Fruit fly (Drosophila melanogaster) whole organism, embryonic: ENCODE measurements around the gene CG32079.

Source experiments
- Aef1 ChIP-seq: fragments of 200-800 bp; sonication (Bioruptor generic); IDR thresholded peaks from 3 replicates; pipeline ENCODE4 v1.3.6; 2022; ENCODE audit warnings: missing biosample characterization, missing genetic modification characterization
- Atf-2 ChIP-seq: fragments of 200-800 bp; sonication (Bioruptor generic); optimal IDR thresholded peaks from 2 replicates; lab custom pipeline; 2016; ENCODE audit warnings: missing biosample characterization, missing genetic modification characterization
- BEAF-32 ChIP-seq: fragments of 200-800 bp; sonication (Bioruptor generic); optimal IDR thresholded peaks from 3 replicates; lab custom pipeline; 2017; ENCODE audit warnings: missing biosample characterization, missing genetic modification characterization, mild to moderate bottlenecking, moderate library complexity, missing genetic modification reagents
- CG10366 ChIP-seq: fragments of 200-800 bp; sonication (Bioruptor generic); IDR thresholded peaks from 2 replicates; pipeline ENCODE4 v1.3.6; 2022; ENCODE audit warnings: missing biosample characterization, missing genetic modification characterization
- CG10565 ChIP-seq: fragments of 200-800 bp; sonication (Bioruptor generic); optimal IDR thresholded peaks from 3 replicates; lab custom pipeline; 2016; ENCODE audit warnings: missing biosample characterization, mild to moderate bottlenecking, missing genetic modification characterization
- CG10654 ChIP-seq: fragments of 200-800 bp; sonication (Bioruptor generic); optimal IDR thresholded peaks from 2 replicates; lab custom pipeline; 2016; ENCODE audit warnings: missing biosample characterization, missing genetic modification characterization
- CG10959 ChIP-seq: fragments of 200-800 bp; sonication (Bioruptor generic); IDR thresholded peaks from 2 replicates; pipeline ENCODE4 v1.3.6; 2022; ENCODE audit warnings: missing biosample characterization, missing genetic modification characterization
- CG11085 ChIP-seq: fragments of 200-800 bp; sonication (Bioruptor generic); IDR thresholded peaks from 2 replicates; pipeline ENCODE4 v1.3.6; 2022; ENCODE audit warnings: missing biosample characterization, missing genetic modification characterization
- CG12155 ChIP-seq: fragments of 200-800 bp; sonication (Bioruptor generic); optimal IDR thresholded peaks from 3 replicates; lab custom pipeline; 2016; ENCODE audit warnings: missing biosample characterization, missing genetic modification characterization
- CG12391 ChIP-seq: fragments of 200-800 bp; sonication (Bioruptor generic); optimal IDR thresholded peaks from 3 replicates; lab custom pipeline; 2018; ENCODE audit warnings: missing biosample characterization, mild to moderate bottlenecking, missing genetic modification characterization, moderate library complexity
- CG12769 ChIP-seq: fragments of 200-800 bp; sonication (Bioruptor generic); optimal IDR thresholded peaks from 2 replicates; lab custom pipeline; 2019; ENCODE audit warnings: missing biosample characterization, mild to moderate bottlenecking, missing genetic modification characterization, moderate library complexity
- CG14014 ChIP-seq: fragments of 200-800 bp; sonication (Bioruptor generic); IDR thresholded peaks from 2 replicates; pipeline ENCODE4 v1.3.6; 2022; ENCODE audit warnings: missing biosample characterization, missing genetic modification characterization
- CG15601 ChIP-seq: fragments of 200-800 bp; sonication (Bioruptor generic); optimal IDR thresholded peaks from 3 replicates; lab custom pipeline; 2019; ENCODE audit warnings: missing biosample characterization, mild to moderate bottlenecking, missing genetic modification characterization, moderate library complexity
- CG16813 ChIP-seq: fragments of 200-800 bp; sonication (Bioruptor generic); IDR thresholded peaks from 3 replicates; pipeline ENCODE4 v1.3.6; 2022; ENCODE audit warnings: missing biosample characterization, missing genetic modification characterization; ENCODE audit not compliant: partially characterized antibody
- CG17612 ChIP-seq: fragments of 200-800 bp; sonication (Bioruptor generic); IDR thresholded peaks from 2 replicates; pipeline ENCODE4 v1.3.6; 2022; ENCODE audit warnings: missing biosample characterization, missing genetic modification characterization
- CG2889 ChIP-seq: fragments of 200-800 bp; sonication (Bioruptor generic); IDR thresholded peaks from 3 replicates; pipeline ENCODE4 v1.3.6; 2022; ENCODE audit warnings: missing biosample characterization, missing genetic modification characterization
- CG4282 ChIP-seq: fragments of 200-800 bp; sonication (Bioruptor generic); optimal IDR thresholded peaks from 2 replicates; lab custom pipeline; 2016; ENCODE audit warnings: missing biosample characterization, missing genetic modification characterization
- CG4820 ChIP-seq: fragments of 200-800 bp; sonication (Bioruptor generic); optimal IDR thresholded peaks from 3 replicates; lab custom pipeline; 2016; ENCODE audit warnings: missing biosample characterization, missing genetic modification characterization
- CG5180 ChIP-seq: fragments of 200-800 bp; sonication (Bioruptor generic); optimal IDR thresholded peaks from 3 replicates; lab custom pipeline; 2017; ENCODE audit warnings: missing biosample characterization, missing genetic modification characterization, mild to moderate bottlenecking, moderate library complexity, missing genetic modification reagents
- CG6683 ChIP-seq: fragments of 200-800 bp; sonication (Bioruptor generic); optimal IDR thresholded peaks from 2 replicates; lab custom pipeline; 2017; ENCODE audit warnings: missing biosample characterization, mild to moderate bottlenecking, missing genetic modification characterization, missing genetic modification reagents
- CG7271 ChIP-seq: fragments of 200-800 bp; sonication (Bioruptor generic); optimal IDR thresholded peaks from 2 replicates; lab custom pipeline; 2018; ENCODE audit warnings: missing biosample characterization, mild to moderate bottlenecking, missing genetic modification characterization, moderate library complexity
- CG7839 ChIP-seq: fragments of 200-800 bp; sonication (Bioruptor generic); optimal IDR thresholded peaks from 3 replicates; lab custom pipeline; 2018; ENCODE audit warnings: missing biosample characterization, mild to moderate bottlenecking, missing genetic modification characterization, moderate library complexity
- CG8281 ChIP-seq: fragments of 200-800 bp; sonication (Bioruptor generic); optimal IDR thresholded peaks from 2 replicates; lab custom pipeline; 2018; ENCODE audit warnings: missing biosample characterization, mild to moderate bottlenecking, missing genetic modification characterization, moderate library complexity
- CTCF ChIP-seq: fragments of 200-800 bp; sonication (Bioruptor generic); optimal IDR thresholded peaks from 2 replicates; lab custom pipeline; 2017; ENCODE audit warnings: missing biosample characterization, mild to moderate bottlenecking, missing genetic modification characterization, moderate library complexity
- E2f1 ChIP-seq: fragments of 200-800 bp; sonication (Bioruptor generic); IDR thresholded peaks from 2 replicates; pipeline ENCODE4 v1.3.6; 2022; ENCODE audit warnings: missing biosample characterization, missing genetic modification characterization
- Lpt ChIP-seq: fragments of >200 bp; optimal IDR thresholded peaks from 2 replicates; lab custom pipeline; 2018; ENCODE audit warnings: missing biosample characterization, missing genetic modification characterization
- Poxn ChIP-seq: fragments of 200-800 bp; sonication (Bioruptor generic); IDR thresholded peaks from 2 replicates; pipeline ENCODE4 v1.3.6; 2022; ENCODE audit warnings: missing biosample characterization, missing genetic modification characterization
- Stat92E ChIP-seq, 3 experiments: fragments of >200 bp in 2 of 3; fragments of 200-800 bp in 1 of 3; sonication (Bioruptor generic) in 1 of 3; optimal IDR thresholded peaks; 2 replicates each; lab custom pipeline; 2017 to 2019; ENCODE audit warnings: missing biosample characterization in 3 of 3, missing genetic modification characterization in 3 of 3, mild to moderate bottlenecking in 1 of 3, moderate library complexity in 1 of 3
- Vsx1 ChIP-seq: fragments of 200-800 bp; sonication (Bioruptor generic); optimal IDR thresholded peaks from 2 replicates; lab custom pipeline; 2017; ENCODE audit warnings: missing biosample characterization, mild to moderate bottlenecking, missing genetic modification characterization, missing genetic modification reagents
- ara ChIP-seq: fragments of 200-800 bp; sonication (Bioruptor generic); IDR thresholded peaks from 2 replicates; pipeline ENCODE4 v1.3.6; 2022; ENCODE audit warnings: missing biosample characterization, missing genetic modification characterization
- caup ChIP-seq: fragments of 200-800 bp; sonication (Bioruptor generic); optimal IDR thresholded peaks from 3 replicates; lab custom pipeline; 2017; ENCODE audit warnings: missing biosample characterization, mild to moderate bottlenecking, missing genetic modification characterization, moderate library complexity; ENCODE audit not compliant: severe bottlenecking
- gce ChIP-seq: fragments of 200-800 bp; sonication (Bioruptor generic); IDR thresholded peaks from 3 replicates; pipeline ENCODE4 v1.3.6; 2022; ENCODE audit warnings: missing biosample characterization, missing genetic modification characterization
- h ChIP-seq: fragments of >200 bp; optimal IDR thresholded peaks from 2 replicates; lab custom pipeline; 2017
- hth ChIP-seq: fragments of >200 bp; optimal IDR thresholded peaks from 2 replicates; lab custom pipeline; 2017; ENCODE audit warnings: inconsistent platforms
- jing ChIP-seq: fragments of 200-800 bp; sonication (Bioruptor generic); optimal IDR thresholded peaks from 2 replicates; lab custom pipeline; 2018; ENCODE audit warnings: missing biosample characterization, mild to moderate bottlenecking, missing genetic modification characterization
- ken ChIP-seq: fragments of 200-800 bp; sonication (Bioruptor generic); IDR thresholded peaks from 3 replicates; pipeline ENCODE4 v1.3.6; 2022; ENCODE audit warnings: missing biosample characterization, missing genetic modification characterization
- lab ChIP-seq: fragments of 200-800 bp; sonication (Bioruptor generic); optimal IDR thresholded peaks from 3 replicates; lab custom pipeline; 2017; ENCODE audit warnings: missing biosample characterization, missing genetic modification characterization, mild to moderate bottlenecking, moderate library complexity, missing genetic modification reagents
- lov ChIP-seq, 2 experiments: fragments of 200-800 bp in 1 of 2; fragments of >200 bp in 1 of 2; sonication (Bioruptor generic) in 1 of 2; IDR thresholded peaks in 1 of 2; optimal IDR thresholded peaks in 1 of 2; 2 replicates in 1 of 2; 3 replicates in 1 of 2; pipeline versions ENCODE4 v1.3.6 to Lab custom; 2017 to 2022; ENCODE audit warnings: missing biosample characterization in 1 of 2, missing genetic modification characterization in 1 of 2
- mirr ChIP-seq: fragments of 200-800 bp; sonication (Bioruptor generic); optimal IDR thresholded peaks from 3 replicates; lab custom pipeline; 2018; ENCODE audit warnings: missing biosample characterization, mild to moderate bottlenecking, missing genetic modification characterization
- p53 ChIP-seq: fragments of 200-800 bp; sonication (Bioruptor generic); optimal IDR thresholded peaks from 2 replicates; lab custom pipeline; 2016; ENCODE audit warnings: missing biosample characterization, missing genetic modification characterization
- pfk ChIP-seq: fragments of 200-800 bp; sonication (Bioruptor generic); optimal IDR thresholded peaks from 2 replicates; lab custom pipeline; 2018; ENCODE audit warnings: missing biosample characterization, mild to moderate bottlenecking, missing genetic modification characterization, moderate library complexity
- psq ChIP-seq: fragments of 200-800 bp; sonication (Bioruptor generic); optimal IDR thresholded peaks from 2 replicates; lab custom pipeline; 2017; ENCODE audit warnings: missing biosample characterization, missing genetic modification characterization
- scrt ChIP-seq: fragments of 200-800 bp; sonication (Bioruptor generic); optimal IDR thresholded peaks from 2 replicates; lab custom pipeline; 2018; ENCODE audit warnings: missing biosample characterization, mild to moderate bottlenecking, missing genetic modification characterization, moderate library complexity
- sd ChIP-seq: fragments of 200-800 bp; sonication (Bioruptor generic); optimal IDR thresholded peaks from 3 replicates; lab custom pipeline; 2018; ENCODE audit warnings: missing biosample characterization, mild to moderate bottlenecking, missing genetic modification characterization, moderate library complexity
- sens ChIP-seq: fragments of 200-800 bp; sonication (Bioruptor generic); peaks from one replicate; lab custom pipeline; 2016; ENCODE audit warnings: missing biosample characterization, missing genetic modification characterization
- shn ChIP-seq: fragments of 200-800 bp; sonication (Bioruptor generic); optimal IDR thresholded peaks from 3 replicates; lab custom pipeline; 2016; ENCODE audit warnings: missing biosample characterization, missing genetic modification characterization
- slou ChIP-seq: fragments of 200-800 bp; sonication (Bioruptor generic); optimal IDR thresholded peaks from 3 replicates; lab custom pipeline; 2016; ENCODE audit warnings: missing biosample characterization, missing genetic modification characterization
- sr ChIP-seq: fragments of 200-800 bp; sonication (Bioruptor generic); IDR thresholded peaks from 3 replicates; pipeline ENCODE4 v1.3.6; 2022; ENCODE audit warnings: missing biosample characterization, missing genetic modification characterization
- trem ChIP-seq: fragments of 200-800 bp; optimal IDR thresholded peaks from 3 replicates; lab custom pipeline; 2019; ENCODE audit warnings: missing biosample characterization, mild to moderate bottlenecking, missing genetic modification characterization, moderate library complexity
- zen ChIP-seq: fragments of 200-800 bp; sonication (Bioruptor generic); optimal IDR thresholded peaks from 3 replicates; lab custom pipeline; 2018; ENCODE audit warnings: missing biosample characterization, mild to moderate bottlenecking, missing genetic modification characterization, moderate library complexity
- zen2 ChIP-seq: fragments of 200-800 bp; sonication (Bioruptor generic); IDR thresholded peaks from 3 replicates; pipeline ENCODE4 v1.3.6; 2022; ENCODE audit warnings: missing biosample characterization, missing genetic modification characterization; ENCODE audit not compliant: partially characterized antibody

The CG32079 gene

DNA sequence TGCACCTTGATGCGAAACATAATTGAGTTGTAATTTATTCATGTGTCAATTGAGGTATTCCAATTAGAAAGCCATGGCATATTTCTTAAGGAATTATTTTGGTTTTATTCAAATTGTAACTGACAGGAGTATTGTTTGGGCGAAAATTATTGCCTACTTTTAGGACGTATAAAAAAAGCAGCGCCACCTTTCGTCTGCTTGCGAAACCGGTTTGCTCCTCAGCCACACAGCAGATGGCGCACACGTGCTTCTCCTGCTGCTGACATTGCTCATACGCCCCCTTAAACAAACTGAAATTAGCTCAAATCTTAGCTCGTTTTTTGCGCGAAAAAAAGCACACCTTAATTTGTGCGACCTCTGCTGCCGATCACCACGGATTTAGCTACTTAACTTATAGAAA, 22.5 kb downstream of the CG32079 start (continued):
- TF ChIP-seq Lpt (GFP tag; lab: Kevin White, UChicago) (no peak), BEAF-32 (GFP tag; lab: Kevin White, UChicago) (no peak), CG5180 (peak; percentile 66), jing (GFP tag; lab: Kevin White, UChicago) (peak; percentile 45), CG4820 (GFP tag; lab: Kevin White, UChicago) (peak; percentile 58), CG14014 (peak; percentile 66; the same call in 1 of the 2 replicates), CG15601 (tag; lab: Kevin White, UChicago) (peak; percentile 39), E2f1 (peak; percentile 63), trem (tag; lab: Kevin White, UChicago) (peak; percentile 33), sd (no peak), hth (lab: Kevin White, UChicago) (no peak), Aef1 (peak; percentile 53), Stat92E (GFP tag; optimal IDR thresholded peaks at IDR 0.05; lab: Kevin White, UChicago) (no peak), sens (GFP tag; lab: Kevin White, UChicago) (peak; percentile 94), CG10654 (peak; percentile 45), zen (tag; lab: Kevin White, UChicago) (peak; percentile 72), Poxn (GFP tag; lab: Robert Waterston, UW) (no peak), CG4282 (GFP tag; lab: Kevin White, UChicago) (peak; percentile 40), CG6683 (GFP tag; lab: Kevin White, UChicago) (no peak), zen2 (GFP tag; lab: Robert Waterston, UW) (no peak), lov (optimal IDR thresholded peaks at IDR 0.05; lab: Kevin White, UChicago) (no peak), lov (GFP tag; IDR thresholded peaks at IDR 0.05; lab: Robert Waterston, UW) (peak; percentile 84), CG8281 (tag; lab: Kevin White, UChicago) (peak; percentile 48), slou (GFP tag; lab: Kevin White, UChicago) (peak; percentile 9), scrt (GFP tag; lab: Kevin White, UChicago) (peak; percentile 4), CG11085 (GFP tag; lab: Robert Waterston, UW) (peak; percentile 69; the same call in 1 of the 2 replicates), CG10565 (GFP tag; lab: Kevin White, UChicago) (no peak), CTCF (GFP tag; lab: Kevin White, UChicago) (peak; percentile 99), ken (GFP tag; lab: Robert Waterston, UW) (peak; percentile 80; the same call in 2 of the 3 replicates), CG2889 (GFP tag; lab: Robert Waterston, UW) (no peak), caup (GFP tag; lab: Kevin White, UChicago) (peak; percentile 78), CG10959 (peak; percentile 81), CG12155 (GFP tag; lab: Kevin White, UChicago) (peak; percentile 38), psq (GFP tag; lab: Kevin White, UChicago) (peak; percentile 6), lab (peak; percentile 66), CG12769 (tag; lab: Kevin White, UChicago) (peak; percentile 68), CG12391 (tag; lab: Kevin White, UChicago) (peak; percentile 50), sr (GFP tag; lab: Robert Waterston, UW) (peak; percentile 82; the same call in 2 of the 3 replicates), gce (GFP tag; lab: Robert Waterston, UW) (peak; percentile 72; the same call in 1 of the 3 replicates), CG17612 (GFP tag; lab: Robert Waterston, UW) (no peak), pfk (GFP tag; lab: Kevin White, UChicago) (peak; percentile 17), Atf-2 (GFP tag; lab: Kevin White, UChicago) (peak; percentile 79), CG7271 (tag; lab: Kevin White, UChicago) (peak; percentile 34), p53 (GFP tag; lab: Kevin White, UChicago) (peak; percentile 58), CG16813 (GFP tag; lab: Robert Waterston, UW) (no peak), CG10366 (GFP tag; lab: Robert Waterston, UW) (peak; percentile 60), CG7839 (tag; lab: Kevin White, UChicago) (peak; percentile 82), ara (GFP tag; lab: Robert Waterston, UW) (peak; percentile 55; the same call in 1 of the 2 replicates), mirr (GFP tag; lab: Kevin White, UChicago) (peak; percentile 74), shn (GFP tag; lab: Kevin White, UChicago) (peak; percentile 78), Vsx1 (GFP tag; lab: Kevin White, UChicago) (peak; percentile 83), h (no peak)
